Fruit fly (Drosophila melanogaster): ENCODE measurements around the gene CG9663.
A peak's percentile ranks its signal among the peaks of the same experiment; 100 is the strongest.

The CG9663 gene

dm6 chr2L:3301755-3302499 is 1.0 kb downstream of the CG9663 start (continued):
- peak; percentile 97 for TF ChIP-seq Myb (GFP tag; optimal IDR thresholded peaks at IDR 0.05)
- TF ChIP-seq Fer3 (tag; optimal IDR thresholded peaks at IDR 0.05), result peak; percentile 100
- TF ChIP-seq ara (GFP tag; IDR thresholded peaks at IDR 0.05), result peak; percentile 99
- TF ChIP-seq dysf (GFP tag; IDR thresholded peaks at IDR 0.05), result peak; percentile 100
- TF ChIP-seq CG12769 (tag; optimal IDR thresholded peaks at IDR 0.05), result peak; percentile 100
- peak; percentile 99 for TF ChIP-seq btn (GFP tag; optimal IDR thresholded peaks at IDR 0.05)
- TF ChIP-seq Nf-YC (tag; optimal IDR thresholded peaks at IDR 0.05), result peak; percentile 94
- peak; percentile 81 for TF ChIP-seq cg (GFP tag; optimal IDR thresholded peaks at IDR 0.05)
- TF ChIP-seq grn (GFP tag; optimal IDR thresholded peaks at IDR 0.05), result peak; percentile 94
- TF ChIP-seq ci (GFP tag; IDR thresholded peaks at IDR 0.05), result peak; percentile 100
- TF ChIP-seq CG31365 (tag; optimal IDR thresholded peaks at IDR 0.05), result peak; percentile 96
- peak; percentile 100 for TF ChIP-seq Mad (GFP tag; optimal IDR thresholded peaks at IDR 0.05)
- TF ChIP-seq mld (GFP tag; IDR thresholded peaks at IDR 0.05; ENCODE audit: partially characterized antibody), result no peak
- TF ChIP-seq CG11696 (GFP tag; IDR thresholded peaks at IDR 0.05), result peak; percentile 98
- peak; percentile 99 for TF ChIP-seq C15 (GFP tag; IDR thresholded peaks at IDR 0.05)
- TF ChIP-seq ase (GFP tag; IDR thresholded peaks at IDR 0.05), result peak; percentile 98
- TF ChIP-seq CG30020 (tag; optimal IDR thresholded peaks at IDR 0.05), result peak; percentile 90
- TF ChIP-seq slp2 (GFP tag; optimal IDR thresholded peaks at IDR 0.05), result peak; percentile 99
- TF ChIP-seq vvl (GFP tag; IDR thresholded peaks at IDR 0.05), result peak; percentile 100
- peak; percentile 99 for TF ChIP-seq crc (GFP tag; optimal IDR thresholded peaks at IDR 0.05)
- peak; percentile 23 for TF ChIP-seq yki (optimal IDR thresholded peaks at IDR 0.05)
- peak; percentile 99 for TF ChIP-seq Lhr (GFP tag; optimal IDR thresholded peaks at IDR 0.05)
- peak; percentile 100 for TF ChIP-seq CG13424 (tag; optimal IDR thresholded peaks at IDR 0.05)
- TF ChIP-seq CG17612 (GFP tag; IDR thresholded peaks at IDR 0.05), result peak; percentile 99
- peak; percentile 100 for TF ChIP-seq pnt (GFP tag; optimal IDR thresholded peaks at IDR 0.05)
- peak; percentile 100 for TF ChIP-seq CG9932 (GFP tag; IDR thresholded peaks at IDR 0.05)
- TF ChIP-seq CG10366 (GFP tag; IDR thresholded peaks at IDR 0.05), result peak; percentile 99
- peak; percentile 94 for TF ChIP-seq ap (GFP tag; IDR thresholded peaks at IDR 0.05)
- TF ChIP-seq CG7745 (tag; optimal IDR thresholded peaks at IDR 0.05), result peak; percentile 95
- peak; percentile 99 for TF ChIP-seq Ptx1 (GFP tag; IDR thresholded peaks at IDR 0.05)
- TF ChIP-seq Drgx (GFP tag; IDR thresholded peaks at IDR 0.05), result peak; percentile 99
- TF ChIP-seq CG15514 (GFP tag; optimal IDR thresholded peaks at IDR 0.05), result peak; percentile 96
- peak; percentile 100 for TF ChIP-seq sob (GFP tag; IDR thresholded peaks at IDR 0.05)
- TF ChIP-seq HHEX (GFP tag; optimal IDR thresholded peaks at IDR 0.05), result peak; percentile 100
- TF ChIP-seq Jarid2 (GFP tag; optimal IDR thresholded peaks at IDR 0.05), result peak; percentile 96
- TF ChIP-seq CG14860 (GFP tag; IDR thresholded peaks at IDR 0.05; ENCODE audit: partially characterized antibody), result no peak
- peak; percentile 99 for TF ChIP-seq Usf (GFP tag; optimal IDR thresholded peaks at IDR 0.05)
- TF ChIP-seq CG3065 (GFP tag; optimal IDR thresholded peaks at IDR 0.05), result peak; percentile 100
- TF ChIP-seq vnd (GFP tag; IDR thresholded peaks at IDR 0.05; ENCODE audit: partially characterized antibody), result no peak
- peak; percentile 99 for TF ChIP-seq luna (GFP tag; optimal IDR thresholded peaks at IDR 0.05)
- TF ChIP-seq BtbVII (GFP tag; optimal IDR thresholded peaks at IDR 0.05), result peak; percentile 100
- peak; percentile 99 for TF ChIP-seq NC2β (GFP tag; optimal IDR thresholded peaks at IDR 0.05)
- TF ChIP-seq zen (tag; optimal IDR thresholded peaks at IDR 0.05), result peak; percentile 99
- peak; percentile 75 for TF ChIP-seq zf30C (GFP tag; optimal IDR thresholded peaks at IDR 0.05)
- peak; percentile 99 for TF ChIP-seq scrt (GFP tag; optimal IDR thresholded peaks at IDR 0.05)
- TF ChIP-seq ato (GFP tag; IDR thresholded peaks at IDR 0.05; ENCODE audit: partially characterized antibody), result no peak
- TF ChIP-seq NfI (GFP tag; optimal IDR thresholded peaks at IDR 0.05), result peak; percentile 100
- TF ChIP-seq CG10267 (tag; optimal IDR thresholded peaks at IDR 0.05), result peak; percentile 97
- TF ChIP-seq zen2 (GFP tag; IDR thresholded peaks at IDR 0.05; ENCODE audit: partially characterized antibody), result no peak
